Fruit fly (Drosophila melanogaster): ENCODE measurements around the gene Ent2.

Gene Ent2

DNA sequence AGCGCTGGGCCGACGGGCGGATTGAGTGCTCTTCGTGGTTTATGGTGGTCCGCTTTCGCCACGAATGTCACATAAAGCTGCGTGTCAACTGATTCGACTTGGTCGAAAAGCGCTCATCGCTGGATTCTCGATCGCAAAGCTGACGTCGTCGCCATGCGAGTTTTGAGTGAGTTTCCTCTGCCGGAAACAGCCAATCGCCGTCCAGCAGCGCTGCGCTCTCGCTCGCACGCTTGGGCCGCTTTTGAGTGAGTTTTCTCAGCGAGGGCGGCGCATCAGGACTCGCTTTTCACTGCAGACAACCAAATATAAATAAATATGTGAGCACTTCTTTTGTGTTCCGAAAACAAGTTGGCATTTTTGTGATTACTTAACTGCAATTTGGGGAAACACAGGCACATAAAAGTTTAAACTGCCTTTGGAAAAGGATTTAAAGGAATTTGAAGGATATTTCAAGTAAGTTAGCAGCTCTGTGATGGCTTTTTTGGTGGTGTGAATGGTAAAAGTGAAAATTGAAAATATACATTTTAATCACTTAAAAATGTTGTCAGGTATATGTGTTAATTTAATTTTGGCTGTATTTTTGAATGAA lies 15.1 kb upstream of the Ent2 start, which contains the start of gene eya (continued):
- TF ChIP-seq CG18599 (GFP tag; optimal IDR thresholded peaks at IDR 0.05) (no peak), Chrac-16 (GFP tag; optimal IDR thresholded peaks at IDR 0.05) (no peak), CG8765 (GFP tag; IDR thresholded peaks at IDR 0.05) (no peak), z (GFP tag; IDR thresholded peaks at IDR 0.05) (peak; percentile 98), bbx (GFP tag; IDR thresholded peaks at IDR 0.05; ENCODE audit: partially characterized antibody) (peak; percentile 48), E2f2 (GFP tag; IDR thresholded peaks at IDR 0.05) (no peak), CG12236 (GFP tag; optimal IDR thresholded peaks at IDR 0.05) (no peak), shn (GFP tag; optimal IDR thresholded peaks at IDR 0.05) (no peak), eve (GFP tag; optimal IDR thresholded peaks at IDR 0.05) (no peak), Awh (GFP tag; IDR thresholded peaks at IDR 0.05) (no peak), CG7928 (GFP tag; optimal IDR thresholded peaks at IDR 0.05) (no peak), CG9932 (GFP tag; IDR thresholded peaks at IDR 0.05) (no peak), Vsx1 (GFP tag; optimal IDR thresholded peaks at IDR 0.05) (no peak), CG10366 (GFP tag; IDR thresholded peaks at IDR 0.05) (no peak), ssp (GFP tag; IDR thresholded peaks at IDR 0.05) (no peak), CG12299 (tag; optimal IDR thresholded peaks at IDR 0.05) (no peak), Usf (GFP tag; optimal IDR thresholded peaks at IDR 0.05) (no peak), lab (GFP tag; optimal IDR thresholded peaks at IDR 0.05) (no peak), CG34422 (GFP tag; IDR thresholded peaks at IDR 0.05) (no peak), CG1832 (GFP tag; optimal IDR thresholded peaks at IDR 0.05) (peak; percentile 81), CG31388 (GFP tag; optimal IDR thresholded peaks at IDR 0.05) (no peak), nerfin-1 (tag; optimal IDR thresholded peaks at IDR 0.05) (peak; percentile 32), E2f1 (GFP tag; IDR thresholded peaks at IDR 0.05) (no peak), PHDP (tag; optimal IDR thresholded peaks at IDR 0.05) (no peak), Nf-YA (GFP tag; IDR thresholded peaks at IDR 0.05) (0 out of 2 replicates have a peak, but pooled peaks have one; percentile 44), klu (GFP tag; IDR thresholded peaks at IDR 0.05) (no peak)

DNA sequence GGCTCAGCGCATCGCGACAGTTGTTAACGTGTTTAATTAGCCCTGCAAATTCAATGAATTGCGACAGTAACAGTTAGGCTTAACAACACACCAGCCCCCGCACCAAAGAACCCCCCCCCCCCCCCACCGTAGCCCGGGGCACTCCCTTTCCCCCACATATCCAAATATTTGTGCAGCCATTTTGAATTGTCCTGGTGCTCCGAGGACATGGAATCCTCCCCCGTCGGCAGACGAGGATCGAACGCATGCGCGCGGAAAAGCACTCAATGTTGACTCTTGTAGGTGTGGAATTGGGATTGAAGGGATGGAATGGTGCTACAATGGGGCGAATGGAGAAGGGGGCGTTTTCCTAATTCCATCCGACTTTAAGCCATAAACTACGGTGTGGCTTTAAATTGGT lies 14.1 kb upstream of the Ent2 start:
- no peak for TF ChIP-seq unc-4 (GFP tag; IDR thresholded peaks at IDR 0.05; ENCODE audit: partially characterized antibody)
- peak; percentile 88 for TF ChIP-seq Nf-YC (tag; optimal IDR thresholded peaks at IDR 0.05)
- TF ChIP-seq CG9817 (tag; optimal IDR thresholded peaks at IDR 0.05): no peak
- TF ChIP-seq seq (GFP tag; IDR thresholded peaks at IDR 0.05): peak; percentile 59; the same call in 1 of the 2 replicates
- peak; percentile 79 for TF ChIP-seq Nf-YB (GFP tag; optimal IDR thresholded peaks at IDR 0.05)
- no peak for TF ChIP-seq CG43689 (GFP tag; IDR thresholded peaks at IDR 0.05)
- no peak for TF ChIP-seq Atf3 (GFP tag; optimal IDR thresholded peaks at IDR 0.05)
- no peak for TF ChIP-seq CG30431 (GFP tag; optimal IDR thresholded peaks at IDR 0.05)
- TF ChIP-seq ham (GFP tag; IDR thresholded peaks at IDR 0.05): no peak
- TF ChIP-seq NC2β (GFP tag; optimal IDR thresholded peaks at IDR 0.05): no peak
- TF ChIP-seq Antp (GFP tag; optimal IDR thresholded peaks at IDR 0.05): no peak
- TF ChIP-seq HLHmδ (GFP tag; optimal IDR thresholded peaks at IDR 0.05): no peak
- peak; percentile 91 for TF ChIP-seq z (GFP tag; IDR thresholded peaks at IDR 0.05)
- no peak for TF ChIP-seq exex (tag; optimal IDR thresholded peaks at IDR 0.05)
- TF ChIP-seq CG10979 (tag; optimal IDR thresholded peaks at IDR 0.05): no peak
- TF ChIP-seq ewg (GFP tag; optimal IDR thresholded peaks at IDR 0.05): peak; percentile 82
- peak; percentile 7 for TF ChIP-seq CG1832 (GFP tag; optimal IDR thresholded peaks at IDR 0.05)
- TF ChIP-seq crol (GFP tag; IDR thresholded peaks at IDR 0.05): peak; percentile 68; the same call in 1 of the 2 replicates
- peak; percentile 36 for TF ChIP-seq Deaf1 (tag; optimal IDR thresholded peaks at IDR 0.05)
- TF ChIP-seq lilli (GFP tag; optimal IDR thresholded peaks at IDR 0.05): no peak
- no peak for TF ChIP-seq MTF-1 (GFP tag; optimal IDR thresholded peaks at IDR 0.05; ENCODE audit: borderline replicate concordance)

Measured in whole organism, embryonic.